Worm (Caenorhabditis elegans) whole organism, L3 larva: Measurements from ENCODE around the gene F32D8.8.
A peak's percentile ranks its signal among the peaks of the same experiment; 100 is the strongest.

ENCODE experiments used
- aly-2 ChIP-seq: fragments of 150-350 bp; optimal IDR thresholded peaks from 2 replicates; lab custom pipeline; 2014; ENCODE audit warnings: missing biosample characterization, missing genetic modification characterization
- ceh-16 ChIP-seq: sonication (generic microtip); optimal IDR thresholded peaks from 2 replicates; lab custom pipeline; 2017; ENCODE audit warnings: missing biosample characterization, missing genetic modification characterization
- ceh-28 ChIP-seq: fragments of 150-350 bp; optimal IDR thresholded peaks from 2 replicates; lab custom pipeline; 2014; ENCODE audit warnings: missing biosample characterization, missing genetic modification reagents, missing genetic modification characterization
- ceh-9 ChIP-seq: sonication (generic microtip); optimal IDR thresholded peaks from 2 replicates; lab custom pipeline; 2018; ENCODE audit warnings: missing biosample characterization, missing genetic modification characterization
- egl-27 ChIP-seq: sonication (generic microtip); optimal IDR thresholded peaks from 4 replicates; lab custom pipeline; 2017; ENCODE audit warnings: missing biosample characterization, missing genetic modification reagents, missing genetic modification characterization
- egl-5 ChIP-seq: fragments of 150-350 bp; optimal IDR thresholded peaks from 2 replicates; lab custom pipeline; 2017; ENCODE audit warnings: missing biosample characterization, missing genetic modification reagents, missing genetic modification characterization, inconsistent platforms
- elt-1 ChIP-seq: fragments of 150-350 bp; optimal IDR thresholded peaks from 2 replicates; lab custom pipeline; 2014; ENCODE audit warnings: missing biosample characterization, missing genetic modification characterization
- elt-2 ChIP-seq: sonication (generic microtip); optimal IDR thresholded peaks from 2 replicates; lab custom pipeline; 2016; ENCODE audit warnings: missing genetic modification reagents, mild to moderate bottlenecking, missing genetic modification characterization, missing compliant biosample characterization
- eor-1 ChIP-seq, 2 experiments: fragments of 150-350 bp; optimal IDR thresholded peaks; 2 replicates each; lab custom pipeline; 2014 to 2018; ENCODE audit warnings: missing biosample characterization in 2 of 2, missing genetic modification characterization in 2 of 2
- fkh-10 ChIP-seq: sonication (generic microtip); optimal IDR thresholded peaks from 2 replicates; lab custom pipeline; 2017; ENCODE audit warnings: missing biosample characterization, missing genetic modification reagents, missing genetic modification characterization
- fkh-2 ChIP-seq: fragments of 150-350 bp; optimal IDR thresholded peaks from 2 replicates; lab custom pipeline; 2014; ENCODE audit warnings: missing biosample characterization, missing genetic modification reagents, missing genetic modification characterization
- fos-1 ChIP-seq: fragments of 150-350 bp; optimal IDR thresholded peaks from 2 replicates; lab custom pipeline; 2014; ENCODE audit warnings: missing biosample characterization, missing genetic modification characterization
- lin-15B ChIP-seq: fragments of 150-350 bp; optimal IDR thresholded peaks from 2 replicates; lab custom pipeline; 2014; ENCODE audit warnings: missing biosample characterization, missing genetic modification characterization
- lin-39 ChIP-seq: fragments of 150-350 bp; optimal IDR thresholded peaks from 2 replicates; lab custom pipeline; 2018; ENCODE audit warnings: missing biosample characterization, missing genetic modification reagents, missing genetic modification characterization
- lsy-12 ChIP-seq: sonication (generic microtip); optimal IDR thresholded peaks from 2 replicates; lab custom pipeline; 2016; ENCODE audit warnings: mild to moderate bottlenecking, missing genetic modification characterization, missing compliant biosample characterization
- mml-1 ChIP-seq: fragments of 150-350 bp; sonication (generic microtip); optimal IDR thresholded peaks from 3 replicates; lab custom pipeline; 2014; ENCODE audit warnings: missing biosample characterization, missing genetic modification characterization
- nfya-1 ChIP-seq: sonication (generic microtip); optimal IDR thresholded peaks from 2 replicates; lab custom pipeline; 2017; ENCODE audit warnings: missing genetic modification characterization, mild to moderate bottlenecking, missing compliant biosample characterization, antibody characterized with exemption, moderate library complexity; ENCODE audit not compliant: insufficient read depth
- nhr-11 ChIP-seq: fragments of 150-350 bp; optimal IDR thresholded peaks from 2 replicates; lab custom pipeline; 2014; ENCODE audit warnings: missing biosample characterization, missing genetic modification characterization
- nhr-12 ChIP-seq: fragments of 150-350 bp; optimal IDR thresholded peaks from 2 replicates; lab custom pipeline; 2014; ENCODE audit warnings: missing biosample characterization, missing genetic modification characterization
- nhr-23 ChIP-seq: fragments of 150-350 bp; optimal IDR thresholded peaks from 2 replicates; lab custom pipeline; 2014; ENCODE audit warnings: missing biosample characterization, missing genetic modification reagents, missing genetic modification characterization
- nhr-25 ChIP-seq: sonication (generic microtip); optimal IDR thresholded peaks from 2 replicates; lab custom pipeline; 2017; ENCODE audit warnings: missing biosample characterization, missing genetic modification characterization
- nhr-43 ChIP-seq: sonication (generic microtip); optimal IDR thresholded peaks from 2 replicates; lab custom pipeline; 2016; ENCODE audit warnings: mild to moderate bottlenecking, missing genetic modification characterization, missing compliant biosample characterization; ENCODE audit not compliant: poor library complexity, severe bottlenecking
- nhr-67 ChIP-seq: fragments of 150-350 bp; optimal IDR thresholded peaks from 2 replicates; lab custom pipeline; 2014; ENCODE audit warnings: missing biosample characterization, missing genetic modification characterization
- nhr-76 ChIP-seq: fragments of 150-350 bp; sonication (generic microtip); optimal IDR thresholded peaks from 5 replicates; lab custom pipeline; 2014; ENCODE audit warnings: missing biosample characterization, missing genetic modification characterization
- nhr-77 ChIP-seq: fragments of 150-350 bp; optimal IDR thresholded peaks from 2 replicates; lab custom pipeline; 2014; ENCODE audit warnings: missing biosample characterization, missing genetic modification characterization
- pha-4 ChIP-seq: fragments of 150-350 bp; optimal IDR thresholded peaks from 2 replicates; lab custom pipeline; 2014; ENCODE audit warnings: missing biosample characterization, missing genetic modification reagents, missing genetic modification characterization
- pqm-1 ChIP-seq: fragments of 150-350 bp; optimal IDR thresholded peaks from 2 replicates; lab custom pipeline; 2017; ENCODE audit warnings: missing biosample characterization, missing genetic modification characterization, inconsistent platforms
- sea-2 ChIP-seq: fragments of 150-350 bp; sonication (generic microtip); optimal IDR thresholded peaks from 4 replicates; lab custom pipeline; 2014; ENCODE audit warnings: missing biosample characterization, missing genetic modification reagents, missing genetic modification characterization
- skn-1 ChIP-seq: fragments of 150-350 bp; optimal IDR thresholded peaks from 2 replicates; lab custom pipeline; 2014; ENCODE audit warnings: missing biosample characterization, missing genetic modification characterization
- snpc-4 ChIP-seq: fragments of 150-350 bp; optimal IDR thresholded peaks from 2 replicates; lab custom pipeline; 2014; ENCODE audit warnings: missing biosample characterization, missing genetic modification characterization
- tbx-2 ChIP-seq: sonication (generic microtip); optimal IDR thresholded peaks from 2 replicates; lab custom pipeline; 2016; ENCODE audit warnings: mild to moderate bottlenecking, missing genetic modification characterization, missing compliant biosample characterization
- unc-39 ChIP-seq: sonication (generic microtip); optimal IDR thresholded peaks from 4 replicates; lab custom pipeline; 2017; ENCODE audit warnings: missing biosample characterization, missing genetic modification characterization
- zag-1 ChIP-seq: fragments of 150-350 bp; optimal IDR thresholded peaks from 2 replicates; lab custom pipeline; 2014; ENCODE audit warnings: missing biosample characterization, missing genetic modification characterization
- ztf-11 ChIP-seq: fragments of 150-350 bp; optimal IDR thresholded peaks from 2 replicates; lab custom pipeline; 2014; ENCODE audit warnings: missing biosample characterization, missing genetic modification characterization
- ztf-4 ChIP-seq: fragments of 150-350 bp; optimal IDR thresholded peaks from 2 replicates; lab custom pipeline; 2014; ENCODE audit warnings: missing biosample characterization, missing genetic modification characterization

The F32D8.8 gene

ce11 chrV:10932411-10932810 lies 29.8 kb upstream of the F32D8.8 start, which contains the start of gene F58B4.5:
Gene F58B4.5 (plus strand): TSS chrV:10932693.
- no peak for TF ChIP-seq nfya-1
- TF ChIP-seq fkh-2 (tag; lab: Kevin White, UChicago): no peak
- TF ChIP-seq egl-5 (tag; lab: Kevin White, UChicago): no peak
- TF ChIP-seq aly-2 (tag; lab: Kevin White, UChicago): no peak
- TF ChIP-seq ztf-11 (tag; lab: Kevin White, UChicago): no peak
- peak; percentile 29 for TF ChIP-seq pqm-1 (tag; lab: Kevin White, UChicago)
- no peak for TF ChIP-seq nhr-76 (tag; lab: Kevin White, UChicago)
- no peak for TF ChIP-seq lsy-12 (tag; lab: Kevin White, UChicago)
- TF ChIP-seq nhr-43 (tag; lab: Kevin White, UChicago): no peak
- no peak for TF ChIP-seq nhr-11 (tag; lab: Kevin White, UChicago)
- TF ChIP-seq lin-15B (tag; lab: Kevin White, UChicago): no peak
- no peak for TF ChIP-seq sea-2
- no peak for TF ChIP-seq ceh-28 (tag; lab: Kevin White, UChicago)
- no peak for TF ChIP-seq unc-39 (tag; lab: Kevin White, UChicago)
- peak; percentile 94 for TF ChIP-seq elt-2 (tag; lab: Kevin White, UChicago)
- no peak for TF ChIP-seq fkh-10

- TF ChIP-seq egl-27 (no peak), nhr-25 (tag; lab: Kevin White, UChicago) (no peak), lsy-12 (tag; lab: Kevin White, UChicago) (no peak), lin-39 (tag; lab: Kevin White, UChicago) (no peak), skn-1 (no peak)
Observed at ce11 chrV:10931189-10931588, 28.6 kb upstream of the F32D8.8 start, which contains the start of gene scvp-1. Gene scvp-1 (minus strand): TSS chrV:10931289.

ce11 chrV:10929511-10929910 lies 26.9 kb upstream of the F32D8.8 start, which contains the start of gene F58B4.3:
Gene F58B4.3 (plus strand): TSS chrV:10929811.
- TF ChIP-seq ztf-4 (tag; lab: Kevin White, UChicago) (no peak), ceh-16 (tag; lab: Kevin White, UChicago) (no peak), eor-1 (tag; optimal IDR thresholded peaks at IDR 0.05; lab: Kevin White, UChicago) (no peak), snpc-4 (no peak)

ce11 chrV:10925658-10926057 lies 23.1 kb upstream of the F32D8.8 start:
- TF ChIP-seq nhr-12 (tag; lab: Kevin White, UChicago): no peak
- no peak for TF ChIP-seq mml-1
- TF ChIP-seq nfya-1: no peak
- TF ChIP-seq elt-1 (tag; lab: Kevin White, UChicago): no peak
- TF ChIP-seq pha-4: no peak
- no peak for TF ChIP-seq egl-27
- no peak for TF ChIP-seq tbx-2 (tag; lab: Kevin White, UChicago)
- TF ChIP-seq elt-2 (tag; lab: Kevin White, UChicago): no peak

- TF ChIP-seq elt-2 (tag; lab: Kevin White, UChicago) (no peak), aly-2 (tag; lab: Kevin White, UChicago) (no peak), ztf-11 (tag; lab: Kevin White, UChicago) (no peak), nhr-43 (tag; lab: Kevin White, UChicago) (no peak), skn-1 (no peak), snpc-4 (no peak), eor-1 (tag; optimal IDR thresholded peaks at IDR 0.05; lab: Kevin White, UChicago) (no peak), ceh-16 (tag; lab: Kevin White, UChicago) (no peak), pqm-1 (tag; lab: Kevin White, UChicago) (no peak), unc-39 (tag; lab: Kevin White, UChicago) (no peak), elt-1 (tag; lab: Kevin White, UChicago) (no peak), fos-1 (no peak), egl-27 (no peak), zag-1 (tag; lab: Kevin White, UChicago) (no peak), nhr-23 (tag; lab: Kevin White, UChicago) (no peak), nhr-77 (tag; lab: Kevin White, UChicago) (no peak), ceh-9 (no peak), nhr-67 (tag; lab: Kevin White, UChicago) (no peak)
Observed at ce11 chrV:10924731-10925130, 22.1 kb upstream of the F32D8.8 start, which contains the start of gene F58B4.6. Gene F58B4.6 (plus strand): TSS chrV:10925031.
